Worm (Caenorhabditis elegans): ENCODE measurements around the gene str-260.

DNA sequence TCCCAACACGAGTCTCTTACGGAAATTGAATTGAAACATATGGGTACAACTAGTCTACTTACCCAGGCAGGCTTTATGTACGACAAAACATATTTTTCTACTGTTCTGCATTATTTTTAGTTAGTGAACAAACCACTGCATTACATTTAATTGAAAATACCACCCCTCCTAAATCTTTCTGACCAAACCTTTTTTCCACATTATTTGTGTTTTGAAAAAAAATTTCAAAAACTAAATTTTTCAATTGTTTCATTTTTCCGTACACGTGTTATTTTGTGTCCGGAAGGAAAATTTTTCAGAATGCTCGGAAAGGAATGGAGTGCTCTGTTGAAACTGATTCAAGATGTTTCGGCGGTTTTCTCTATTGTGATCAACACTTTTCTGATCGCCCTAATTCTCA lies 14.6 kb upstream of the str-260 start, which contains the start of gene str-226:
- TF ChIP-seq ces-1 (GFP tag; optimal IDR thresholded peaks at IDR 0.05) (no peak), hlh-1 (tag; optimal IDR thresholded peaks at IDR 0.05) (no peak), mep-1 (tag; optimal IDR thresholded peaks at IDR 0.05) (no peak), sptf-1 (tag; optimal IDR thresholded peaks at IDR 0.05) (no peak), snpc-4 (tag; optimal IDR thresholded peaks at IDR 0.05) (no peak), pha-4 (tag; optimal IDR thresholded peaks at IDR 0.05) (no peak), nhr-28 (tag; optimal IDR thresholded peaks at IDR 0.05) (no peak), nhr-76 (tag; optimal IDR thresholded peaks at IDR 0.05) (no peak), nhr-12 (tag; optimal IDR thresholded peaks at IDR 0.05) (no peak), blmp-1 (tag; optimal IDR thresholded peaks at IDR 0.05) (no peak), lin-13 (tag; optimal IDR thresholded peaks at IDR 0.05) (no peak), unc-62 (GFP tag; optimal IDR thresholded peaks at IDR 0.05) (no peak)

All from whole organism, mixed stage, embryonic.